Fruit fly (Drosophila melanogaster) whole organism, embryonic: ENCODE measurements around the gene CG16798.

Source experiments
- ATbp ChIP-seq: fragments of 200-800 bp; sonication (Bioruptor generic); optimal IDR thresholded peaks from 2 replicates; lab custom pipeline; 2017; ENCODE audit warnings: missing biosample characterization, mild to moderate bottlenecking, missing genetic modification characterization, missing genetic modification reagents
- Bgb ChIP-seq: fragments of 200-800 bp; sonication (Bioruptor generic); IDR thresholded peaks from 2 replicates; pipeline ENCODE4 v1.3.6; 2022; ENCODE audit warnings: missing biosample characterization, missing genetic modification characterization; ENCODE audit not compliant: partially characterized antibody
- BtbVII ChIP-seq: fragments of 200-800 bp; sonication (Bioruptor generic); optimal IDR thresholded peaks from 3 replicates; lab custom pipeline; 2017; ENCODE audit warnings: missing biosample characterization, mild to moderate bottlenecking, missing genetic modification characterization
- CG10321 ChIP-seq: fragments of 200-800 bp; sonication (Bioruptor generic); IDR thresholded peaks from 2 replicates; pipeline ENCODE4 v1.3.6; 2022; ENCODE audit warnings: missing biosample characterization, missing genetic modification characterization
- CG10462 ChIP-seq: fragments of 200-800 bp; sonication (Bioruptor generic); optimal IDR thresholded peaks from 2 replicates; lab custom pipeline; 2016; ENCODE audit warnings: missing biosample characterization, missing genetic modification characterization
- CG12071 ChIP-seq: fragments of 200-800 bp; sonication (Bioruptor generic); optimal IDR thresholded peaks from 3 replicates; lab custom pipeline; 2018; ENCODE audit warnings: missing biosample characterization, mild to moderate bottlenecking, missing genetic modification characterization
- CG12942 ChIP-seq: fragments of 200-800 bp; sonication (Bioruptor generic); optimal IDR thresholded peaks from 3 replicates; lab custom pipeline; 2016; ENCODE audit warnings: missing biosample characterization, missing genetic modification characterization
- CG1602 ChIP-seq: fragments of 200-800 bp; sonication (Bioruptor generic); optimal IDR thresholded peaks from 3 replicates; lab custom pipeline; 2016; ENCODE audit warnings: missing biosample characterization, missing genetic modification characterization
- CG18262 ChIP-seq: fragments of 200-800 bp; optimal IDR thresholded peaks from 3 replicates; lab custom pipeline; 2019; ENCODE audit warnings: missing biosample characterization, mild to moderate bottlenecking, missing genetic modification characterization, moderate library complexity
- CG2116 ChIP-seq: fragments of 200-800 bp; sonication (Bioruptor generic); optimal IDR thresholded peaks from 3 replicates; lab custom pipeline; 2018; ENCODE audit warnings: missing biosample characterization, mild to moderate bottlenecking, missing genetic modification characterization
- CG2129 ChIP-seq: fragments of 200-800 bp; sonication (Bioruptor generic); IDR thresholded peaks from 2 replicates; pipeline ENCODE4 v1.3.6; 2022; ENCODE audit warnings: missing biosample characterization, missing genetic modification characterization; ENCODE audit not compliant: partially characterized antibody
- CG32772 ChIP-seq: fragments of 200-800 bp; sonication (Bioruptor generic); IDR thresholded peaks from 2 replicates; pipeline ENCODE4 v1.3.6; 2022; ENCODE audit warnings: missing biosample characterization, missing genetic modification characterization
- CG3281 ChIP-seq: fragments of 200-800 bp; sonication (Bioruptor generic); optimal IDR thresholded peaks from 3 replicates; lab custom pipeline; 2017; ENCODE audit warnings: missing biosample characterization, mild to moderate bottlenecking, missing genetic modification characterization
- CG6254 ChIP-seq: fragments of 200-800 bp; sonication (Bioruptor generic); optimal IDR thresholded peaks from 3 replicates; lab custom pipeline; 2017; ENCODE audit warnings: mild to moderate bottlenecking, missing biosample characterization, missing genetic modification reagents, missing genetic modification characterization
- CG6272 ChIP-seq: fragments of 200-800 bp; sonication (Bioruptor generic); IDR thresholded peaks from 2 replicates; pipeline ENCODE4 v1.3.6; 2022; ENCODE audit warnings: missing biosample characterization, missing genetic modification characterization
- CG8944 ChIP-seq: fragments of 200-800 bp; sonication (Bioruptor generic); optimal IDR thresholded peaks from 3 replicates; lab custom pipeline; 2016; ENCODE audit warnings: missing biosample characterization, missing genetic modification characterization
- Chrac-16 ChIP-seq: fragments of 200-800 bp; sonication (Bioruptor generic); optimal IDR thresholded peaks from 3 replicates; lab custom pipeline; 2016; ENCODE audit warnings: missing biosample characterization, missing genetic modification characterization
- CkIIα-i1 ChIP-seq: fragments of 200-800 bp; sonication (Bioruptor generic); IDR thresholded peaks from 2 replicates; pipeline ENCODE4 v1.3.6; 2022; ENCODE audit warnings: missing biosample characterization, missing genetic modification characterization
- Dip3 ChIP-seq: fragments of 200-800 bp; sonication (Bioruptor generic); optimal IDR thresholded peaks from 3 replicates; lab custom pipeline; 2016; ENCODE audit warnings: missing biosample characterization, missing genetic modification characterization
- Eip74EF ChIP-seq, 2 experiments: fragments of 200-800 bp in 1 of 2; fragments of >200 bp in 1 of 2; sonication (Bioruptor generic) in 1 of 2; optimal IDR thresholded peaks; 2 replicates each; lab custom pipeline; 2017 to 2019; ENCODE audit warnings: missing biosample characterization in 2 of 2, missing genetic modification characterization in 2 of 2, mild to moderate bottlenecking in 1 of 2, moderate library complexity in 1 of 2
- HHEX ChIP-seq: fragments of 200-800 bp; sonication (Bioruptor generic); optimal IDR thresholded peaks from 3 replicates; lab custom pipeline; 2017; ENCODE audit warnings: missing biosample characterization, mild to moderate bottlenecking, missing genetic modification characterization, missing genetic modification reagents
- Hr39 ChIP-seq: fragments of >200 bp; optimal IDR thresholded peaks from 2 replicates; lab custom pipeline; 2017
- Hr78 ChIP-seq, 2 experiments: fragments of 200-800 bp in 1 of 2; fragments of >200 bp in 1 of 2; sonication (Bioruptor generic) in 1 of 2; optimal IDR thresholded peaks; 2 replicates each; lab custom pipeline; 2017 to 2019; ENCODE audit warnings: missing biosample characterization in 2 of 2, missing genetic modification characterization in 2 of 2, mild to moderate bottlenecking in 1 of 2, moderate library complexity in 1 of 2
- Spps ChIP-seq: fragments of 200-800 bp; sonication (Bioruptor generic); optimal IDR thresholded peaks from 2 replicates; lab custom pipeline; 2018; ENCODE audit warnings: missing biosample characterization, mild to moderate bottlenecking, missing genetic modification characterization
- cad ChIP-seq: fragments of >200 bp; optimal IDR thresholded peaks from 2 replicates; lab custom pipeline; 2017; ENCODE audit warnings: missing biosample characterization, missing genetic modification characterization
- chif ChIP-seq, 2 experiments: fragments of 200-800 bp; sonication (Bioruptor generic); optimal IDR thresholded peaks; 3 replicates each; lab custom pipeline; 2016; ENCODE audit warnings: missing biosample characterization in 2 of 2, missing genetic modification characterization in 2 of 2
- dan ChIP-seq: fragments of 200-800 bp; sonication (Bioruptor generic); IDR thresholded peaks from 2 replicates; pipeline ENCODE4 v1.3.6; 2022; ENCODE audit warnings: missing biosample characterization, missing genetic modification characterization
- dmrt99B ChIP-seq: fragments of 200-800 bp; sonication (Bioruptor generic); optimal IDR thresholded peaks from 2 replicates; lab custom pipeline; 2018; ENCODE audit warnings: missing biosample characterization, mild to moderate bottlenecking, missing genetic modification characterization, moderate library complexity
- eyg ChIP-seq: fragments of 200-800 bp; sonication (Bioruptor generic); optimal IDR thresholded peaks from 3 replicates; lab custom pipeline; 2016; ENCODE audit warnings: missing biosample characterization, missing genetic modification characterization
- fu2 ChIP-seq: fragments of 200-800 bp; sonication (Bioruptor generic); optimal IDR thresholded peaks from 2 replicates; lab custom pipeline; 2016; ENCODE audit warnings: missing biosample characterization, missing genetic modification characterization
- grau ChIP-seq: fragments of 200-800 bp; optimal IDR thresholded peaks from 3 replicates; lab custom pipeline; 2019; ENCODE audit warnings: missing biosample characterization, mild to moderate bottlenecking, missing genetic modification characterization, moderate library complexity
- gt ChIP-seq: fragments of 200-800 bp; sonication (Bioruptor generic); IDR thresholded peaks from 2 replicates; pipeline ENCODE4 v1.3.6; 2022; ENCODE audit warnings: missing biosample characterization, missing genetic modification characterization
- ham ChIP-seq: fragments of 200-800 bp; sonication (Bioruptor generic); IDR thresholded peaks from 2 replicates; pipeline ENCODE4 v1.3.6; 2022; ENCODE audit warnings: missing biosample characterization, missing genetic modification characterization
- her ChIP-seq: fragments of 200-800 bp; sonication (Bioruptor generic); optimal IDR thresholded peaks from 2 replicates; lab custom pipeline; 2016; ENCODE audit warnings: missing biosample characterization, missing genetic modification characterization
- jumu ChIP-seq: fragments of 200-800 bp; sonication (Bioruptor generic); optimal IDR thresholded peaks from 3 replicates; lab custom pipeline; 2016; ENCODE audit warnings: missing biosample characterization, missing genetic modification characterization
- lilli ChIP-seq: fragments of 200-800 bp; sonication (Bioruptor generic); optimal IDR thresholded peaks from 3 replicates; lab custom pipeline; 2016; ENCODE audit warnings: missing biosample characterization, missing genetic modification characterization
- mirr ChIP-seq: fragments of 200-800 bp; sonication (Bioruptor generic); optimal IDR thresholded peaks from 3 replicates; lab custom pipeline; 2018; ENCODE audit warnings: missing biosample characterization, mild to moderate bottlenecking, missing genetic modification characterization
- mld ChIP-seq: fragments of 200-800 bp; sonication (Bioruptor generic); IDR thresholded peaks from 3 replicates; pipeline ENCODE4 v1.3.6; 2022; ENCODE audit warnings: missing biosample characterization, missing genetic modification characterization; ENCODE audit not compliant: partially characterized antibody
- nerfin-1 ChIP-seq: fragments of 200-800 bp; sonication (Bioruptor generic); optimal IDR thresholded peaks from 3 replicates; lab custom pipeline; 2019; ENCODE audit warnings: missing biosample characterization, mild to moderate bottlenecking, missing genetic modification characterization, moderate library complexity
- pho ChIP-seq: fragments of 200-800 bp; sonication (Bioruptor generic); optimal IDR thresholded peaks from 2 replicates; lab custom pipeline; 2016; ENCODE audit warnings: missing biosample characterization, missing genetic modification characterization
- pros ChIP-seq: fragments of 200-800 bp; sonication (Bioruptor generic); optimal IDR thresholded peaks from 3 replicates; lab custom pipeline; 2019; ENCODE audit warnings: missing biosample characterization, mild to moderate bottlenecking, missing genetic modification characterization, moderate library complexity
- pzg ChIP-seq: fragments of 200-800 bp; sonication (Bioruptor generic); optimal IDR thresholded peaks from 3 replicates; lab custom pipeline; 2018; ENCODE audit warnings: missing biosample characterization, mild to moderate bottlenecking, missing genetic modification characterization, moderate library complexity
- sob ChIP-seq: fragments of 200-800 bp; sonication (Bioruptor generic); IDR thresholded peaks from 2 replicates; pipeline ENCODE4 v1.3.6; 2022; ENCODE audit warnings: missing biosample characterization, missing genetic modification characterization
- sqz ChIP-seq: fragments of 200-800 bp; sonication (Bioruptor generic); optimal IDR thresholded peaks from 3 replicates; lab custom pipeline; 2018; ENCODE audit warnings: missing biosample characterization, mild to moderate bottlenecking, missing genetic modification characterization
- stc ChIP-seq: fragments of 200-800 bp; sonication (Bioruptor generic); IDR thresholded peaks from 2 replicates; pipeline ENCODE4 v1.3.6; 2022; ENCODE audit warnings: missing biosample characterization, missing genetic modification characterization
- tin ChIP-seq: fragments of 200-800 bp; sonication (Bioruptor generic); optimal IDR thresholded peaks from 3 replicates; lab custom pipeline; 2016; ENCODE audit warnings: missing biosample characterization, missing genetic modification characterization
- tll ChIP-seq, 2 experiments: fragments of 200-800 bp in 1 of 2; fragments of >200 bp in 1 of 2; sonication (Bioruptor generic) in 1 of 2; optimal IDR thresholded peaks; 2 replicates each; lab custom pipeline; 2017 to 2019; ENCODE audit warnings: missing biosample characterization in 2 of 2, missing genetic modification characterization in 2 of 2, mild to moderate bottlenecking in 1 of 2, moderate library complexity in 1 of 2
- trh ChIP-seq: fragments of 200-800 bp; sonication (Bioruptor generic); optimal IDR thresholded peaks from 2 replicates; lab custom pipeline; 2016; ENCODE audit warnings: missing biosample characterization, missing genetic modification characterization
- usp ChIP-seq: fragments of >200 bp; optimal IDR thresholded peaks from 2 replicates; lab custom pipeline; 2017; ENCODE audit warnings: missing biosample characterization, missing genetic modification characterization
- wdn ChIP-seq: fragments of 200-800 bp; sonication (Bioruptor generic); IDR thresholded peaks from 2 replicates; pipeline ENCODE4 v1.3.6; 2022; ENCODE audit warnings: missing biosample characterization, missing genetic modification characterization
- zen2 ChIP-seq: fragments of 200-800 bp; sonication (Bioruptor generic); IDR thresholded peaks from 3 replicates; pipeline ENCODE4 v1.3.6; 2022; ENCODE audit warnings: missing biosample characterization, missing genetic modification characterization; ENCODE audit not compliant: partially characterized antibody

The CG16798 gene

dm6 chr2L:20414750-20415211, 32.6 kb upstream of the CG16798 start, which contains the start of gene CG10947 (continued):
- TF ChIP-seq wdn = peak; percentile 49; the same call in 1 of the 2 replicates
- TF ChIP-seq stc (GFP tag; lab: Robert Waterston, UW) = no peak
- TF ChIP-seq Chrac-16 = peak; percentile 66
- peak; percentile 62 for TF ChIP-seq CG12942 (GFP tag; lab: Kevin White, UChicago)
- TF ChIP-seq pho (GFP tag; lab: Kevin White, UChicago) = peak; percentile 64
- no peak for TF ChIP-seq Hr78 (GFP tag; optimal IDR thresholded peaks at IDR 0.05; lab: Kevin White, UChicago)
- peak; percentile 53 for TF ChIP-seq CG8944
- TF ChIP-seq ATbp = peak; percentile 36
- TF ChIP-seq eyg (GFP tag; lab: Kevin White, UChicago) = peak; percentile 57
- no peak for TF ChIP-seq CG6272
- no peak for TF ChIP-seq CG2129
- TF ChIP-seq pzg = peak; percentile 44
- peak; percentile 62 for TF ChIP-seq lilli (GFP tag; lab: Kevin White, UChicago)
- no peak for TF ChIP-seq pros (GFP tag; lab: Kevin White, UChicago)
- TF ChIP-seq grau (tag; lab: Kevin White, UChicago) = peak; percentile 55
- peak; percentile 52 for TF ChIP-seq her
- TF ChIP-seq gt (GFP tag; lab: Robert Waterston, UW) = no peak
- no peak for TF ChIP-seq mirr
- TF ChIP-seq CG12071 (GFP tag; lab: Kevin White, UChicago) = peak; percentile 15
- peak; percentile 66 for TF ChIP-seq Dip3 (GFP tag; lab: Kevin White, UChicago)
- TF ChIP-seq CG32772 (GFP tag; lab: Robert Waterston, UW) = peak; percentile 44; the same call in 1 of the 2 replicates
- TF ChIP-seq Bgb (GFP tag; lab: Robert Waterston, UW) = peak; percentile 73
- no peak for TF ChIP-seq CG10321
- TF ChIP-seq BtbVII (GFP tag; lab: Kevin White, UChicago) = peak; percentile 14
- TF ChIP-seq jumu = peak; percentile 48
- no peak for TF ChIP-seq Hr39 (lab: Kevin White, UChicago)
- TF ChIP-seq zen2 (GFP tag; lab: Robert Waterston, UW) = 0 out of 3 replicates have a peak, but pooled peaks have one; percentile 27
- TF ChIP-seq dan = no peak
- peak; percentile 15 for TF ChIP-seq sqz (GFP tag; lab: Kevin White, UChicago)
- peak; percentile 51 for TF ChIP-seq HHEX (GFP tag; lab: Kevin White, UChicago)
- peak; percentile 35 for TF ChIP-seq trh
- TF ChIP-seq CkIIα-i1 = no peak
- TF ChIP-seq Eip74EF (GFP tag; optimal IDR thresholded peaks at IDR 0.05; lab: Kevin White, UChicago) = no peak
- TF ChIP-seq cad = no peak
- peak; percentile 78 for TF ChIP-seq tin
- TF ChIP-seq CG2116 (GFP tag; lab: Kevin White, UChicago) = peak; percentile 39
- no peak for TF ChIP-seq nerfin-1 (tag; lab: Kevin White, UChicago)
- peak; percentile 60 to 65 for TF ChIP-seq chif (GFP tag; optimal IDR thresholded peaks at IDR 0.05; lab: Kevin White, UChicago)
- TF ChIP-seq mld (GFP tag; lab: Robert Waterston, UW) = no peak
- TF ChIP-seq dmrt99B (tag; lab: Kevin White, UChicago) = peak; percentile 39
- peak; percentile 49 for TF ChIP-seq CG10462 (GFP tag; lab: Kevin White, UChicago)
- no peak for TF ChIP-seq tll (GFP tag; optimal IDR thresholded peaks at IDR 0.05; lab: Kevin White, UChicago)
- TF ChIP-seq ham (GFP tag; lab: Robert Waterston, UW) = no peak
- TF ChIP-seq CG1602 (GFP tag; lab: Kevin White, UChicago) = peak; percentile 62
- no peak for TF ChIP-seq Spps (tag; lab: Kevin White, UChicago)
- TF ChIP-seq usp = no peak
- TF ChIP-seq CG3281 = peak; percentile 50
- TF ChIP-seq sob (GFP tag; lab: Robert Waterston, UW) = peak; percentile 84
- TF ChIP-seq fu2 (GFP tag; lab: Kevin White, UChicago) = peak; percentile 43
- TF ChIP-seq CG6254 (GFP tag; lab: Kevin White, UChicago) = peak; percentile 58
- TF ChIP-seq CG18262 = peak; percentile 20
